Worm (Caenorhabditis elegans): ENCODE measurements around the gene C49A9.3.

C49A9.3 gene

ce11 chrIV:6209958-6210357, 11.9 kb upstream of the C49A9.3 start:
- TF ChIP-seq klf-2 (GFP tag; conservative IDR thresholded peaks at IDR 0.05): 0 out of 2 replicates have a peak, but pooled peaks have one; percentile 8
- peak; percentile 49; the same call in 1 of the 2 replicates for TF ChIP-seq ref-1 (GFP tag; conservative IDR thresholded peaks at IDR 0.05)

- TF ChIP-seq cog-1 (tag; optimal IDR thresholded peaks at IDR 0.05): no peak
- TF ChIP-seq T22C8.4 (GFP tag; IDR thresholded peaks at IDR 0.05): no peak
- TF ChIP-seq tab-1 (GFP tag; IDR thresholded peaks at IDR 0.05): no peak
- TF ChIP-seq ztf-23 (GFP tag; IDR thresholded peaks at IDR 0.05): no peak
- no peak for TF ChIP-seq ref-1 (GFP tag; conservative IDR thresholded peaks at IDR 0.05)
- TF ChIP-seq flt-1 (GFP tag; IDR thresholded peaks at IDR 0.05): no peak
- no peak for TF ChIP-seq med-1 (GFP tag; optimal IDR thresholded peaks at IDR 0.05; ENCODE audit: insufficient read depth)
- no peak for TF ChIP-seq ztf-29 (GFP tag; IDR thresholded peaks at IDR 0.05)
- TF ChIP-seq klf-2 (GFP tag; conservative IDR thresholded peaks at IDR 0.05): no peak
Observed at ce11 chrIV:6210574-6210973, 11.3 kb upstream of the C49A9.3 start, which contains the start of the genes ugt-24 and C49A9.6. Gene ugt-24, minus strand, starts transcription at chrIV:6210720. Gene C49A9.6, plus strand, starts transcription at chrIV:6210936.

- TF ChIP-seq ztf-29 (GFP tag; IDR thresholded peaks at IDR 0.05) (no peak), T22C8.4 (GFP tag; IDR thresholded peaks at IDR 0.05) (no peak), ref-1 (GFP tag; conservative IDR thresholded peaks at IDR 0.05) (no peak), ztf-23 (GFP tag; IDR thresholded peaks at IDR 0.05) (no peak), flt-1 (GFP tag; IDR thresholded peaks at IDR 0.05) (no peak), cog-1 (tag; optimal IDR thresholded peaks at IDR 0.05) (no peak), med-1 (GFP tag; optimal IDR thresholded peaks at IDR 0.05; ENCODE audit: insufficient read depth) (no peak), klf-2 (GFP tag; conservative IDR thresholded peaks at IDR 0.05) (no peak), tab-1 (GFP tag; IDR thresholded peaks at IDR 0.05) (no peak)
Observed at ce11 chrIV:6213403-6213802, 8.5 kb upstream of the C49A9.3 start, which contains the start of gene C49A9.5. Gene C49A9.5, plus strand, starts transcription at chrIV:6213673.

ce11 chrIV:6217066-6217465, 4.8 kb upstream of the C49A9.3 start, which contains the start of gene C49A9.9:
Gene C49A9.9, plus strand, starts transcription at chrIV:6217372.
- TF ChIP-seq klf-2 (GFP tag; conservative IDR thresholded peaks at IDR 0.05): no peak
- no peak for TF ChIP-seq T22C8.4 (GFP tag; IDR thresholded peaks at IDR 0.05)
- no peak for TF ChIP-seq med-1 (GFP tag; optimal IDR thresholded peaks at IDR 0.05; ENCODE audit: insufficient read depth)
- no peak for TF ChIP-seq ztf-23 (GFP tag; IDR thresholded peaks at IDR 0.05)
- TF ChIP-seq ref-1 (GFP tag; conservative IDR thresholded peaks at IDR 0.05): no peak
- no peak for TF ChIP-seq tab-1 (GFP tag; IDR thresholded peaks at IDR 0.05)
- no peak for TF ChIP-seq cog-1 (tag; optimal IDR thresholded peaks at IDR 0.05)
- TF ChIP-seq flt-1 (GFP tag; IDR thresholded peaks at IDR 0.05): no peak
- no peak for TF ChIP-seq ztf-29 (GFP tag; IDR thresholded peaks at IDR 0.05)

- no peak for TF ChIP-seq flt-1 (GFP tag; IDR thresholded peaks at IDR 0.05)
- no peak for TF ChIP-seq ref-1 (GFP tag; conservative IDR thresholded peaks at IDR 0.05)
- TF ChIP-seq med-1 (GFP tag; optimal IDR thresholded peaks at IDR 0.05; ENCODE audit: insufficient read depth): no peak
- no peak for TF ChIP-seq T22C8.4 (GFP tag; IDR thresholded peaks at IDR 0.05)
- no peak for TF ChIP-seq klf-2 (GFP tag; conservative IDR thresholded peaks at IDR 0.05)
- no peak for TF ChIP-seq tab-1 (GFP tag; IDR thresholded peaks at IDR 0.05)
- TF ChIP-seq ztf-29 (GFP tag; IDR thresholded peaks at IDR 0.05): no peak
- TF ChIP-seq cog-1 (tag; optimal IDR thresholded peaks at IDR 0.05): no peak
- TF ChIP-seq ztf-23 (GFP tag; IDR thresholded peaks at IDR 0.05): no peak
Observed at ce11 chrIV:6217503-6217902, 4.4 kb upstream of the C49A9.3 start.

ce11 chrIV:6219429-6219828, 2.5 kb upstream of the C49A9.3 start, which contains the start of gene C49A9.4:
Gene C49A9.4, plus strand, starts transcription at chrIV:6219693.
- TF ChIP-seq T22C8.4 (GFP tag; IDR thresholded peaks at IDR 0.05) (no peak), flt-1 (GFP tag; IDR thresholded peaks at IDR 0.05) (no peak), klf-2 (GFP tag; conservative IDR thresholded peaks at IDR 0.05) (no peak), cog-1 (tag; optimal IDR thresholded peaks at IDR 0.05) (no peak), ztf-29 (GFP tag; IDR thresholded peaks at IDR 0.05) (no peak), tab-1 (GFP tag; IDR thresholded peaks at IDR 0.05) (no peak), ref-1 (GFP tag; conservative IDR thresholded peaks at IDR 0.05) (no peak), med-1 (GFP tag; optimal IDR thresholded peaks at IDR 0.05; ENCODE audit: insufficient read depth) (no peak), ztf-23 (GFP tag; IDR thresholded peaks at IDR 0.05) (no peak)

- no peak for TF ChIP-seq ztf-23 (GFP tag; IDR thresholded peaks at IDR 0.05)
- TF ChIP-seq ref-1 (GFP tag; conservative IDR thresholded peaks at IDR 0.05): no peak
- no peak for TF ChIP-seq klf-2 (GFP tag; conservative IDR thresholded peaks at IDR 0.05)
- no peak for TF ChIP-seq cog-1 (tag; optimal IDR thresholded peaks at IDR 0.05)
- TF ChIP-seq ztf-29 (GFP tag; IDR thresholded peaks at IDR 0.05): no peak
- TF ChIP-seq flt-1 (GFP tag; IDR thresholded peaks at IDR 0.05): no peak
- TF ChIP-seq tab-1 (GFP tag; IDR thresholded peaks at IDR 0.05): no peak
- no peak for TF ChIP-seq T22C8.4 (GFP tag; IDR thresholded peaks at IDR 0.05)
- TF ChIP-seq med-1 (GFP tag; optimal IDR thresholded peaks at IDR 0.05; ENCODE audit: insufficient read depth): no peak
Observed at ce11 chrIV:6225143-6225542, 3.3 kb downstream of the C49A9.3 start, which contains the start of gene C49A9.2. Gene C49A9.2, plus strand, starts transcription at chrIV:6225443.

- TF ChIP-seq cog-1 (tag; optimal IDR thresholded peaks at IDR 0.05) (no peak), ref-1 (GFP tag; conservative IDR thresholded peaks at IDR 0.05) (no peak), ztf-23 (GFP tag; IDR thresholded peaks at IDR 0.05) (no peak), T22C8.4 (GFP tag; IDR thresholded peaks at IDR 0.05) (no peak), tab-1 (GFP tag; IDR thresholded peaks at IDR 0.05) (no peak), ztf-29 (GFP tag; IDR thresholded peaks at IDR 0.05) (no peak), med-1 (GFP tag; optimal IDR thresholded peaks at IDR 0.05; ENCODE audit: insufficient read depth) (no peak), klf-2 (GFP tag; conservative IDR thresholded peaks at IDR 0.05) (no peak), flt-1 (GFP tag; IDR thresholded peaks at IDR 0.05) (no peak)
Observed at ce11 chrIV:6227974-6228373, 6.1 kb downstream of the C49A9.3 start, which contains the start of gene C49A9.1. Gene C49A9.1, plus strand, starts transcription at chrIV:6228190.

- no peak for TF ChIP-seq T22C8.4 (GFP tag; IDR thresholded peaks at IDR 0.05)
- TF ChIP-seq klf-2 (GFP tag; conservative IDR thresholded peaks at IDR 0.05): no peak
- TF ChIP-seq ztf-29 (GFP tag; IDR thresholded peaks at IDR 0.05): no peak
- TF ChIP-seq tab-1 (GFP tag; IDR thresholded peaks at IDR 0.05): no peak
- no peak for TF ChIP-seq cog-1 (tag; optimal IDR thresholded peaks at IDR 0.05)
- no peak for TF ChIP-seq ztf-23 (GFP tag; IDR thresholded peaks at IDR 0.05)
- no peak for TF ChIP-seq med-1 (GFP tag; optimal IDR thresholded peaks at IDR 0.05; ENCODE audit: insufficient read depth)
- TF ChIP-seq ref-1 (GFP tag; conservative IDR thresholded peaks at IDR 0.05): no peak
- TF ChIP-seq flt-1 (GFP tag; IDR thresholded peaks at IDR 0.05): no peak
Observed at ce11 chrIV:6230560-6231073, 8.7 kb downstream of the C49A9.3 start, which contains the start of gene F58F9.4. Gene F58F9.4, plus strand, starts transcription at chrIV:6231023.
